Fruit fly (Drosophila melanogaster): ENCODE data around the gene tal-3A.

The tal-3A gene

dm6 chr3R:13831596-13832119, 18.7 kb downstream of the tal-3A start (continued):
- TF ChIP-seq CG18764 (GFP tag; optimal IDR thresholded peaks at IDR 0.05) (no peak), klu (GFP tag; IDR thresholded peaks at IDR 0.05) (no peak), CG9727 (GFP tag; optimal IDR thresholded peaks at IDR 0.05) (no peak), CG18599 (GFP tag; optimal IDR thresholded peaks at IDR 0.05) (no peak), CG14014 (GFP tag; IDR thresholded peaks at IDR 0.05) (peak; percentile 58; the same call in 1 of the 2 replicates), Gug (GFP tag; IDR thresholded peaks at IDR 0.05) (peak; percentile 41; the same call in 1 of the 4 replicates), shn (GFP tag; optimal IDR thresholded peaks at IDR 0.05) (no peak), CG32767 (GFP tag; IDR thresholded peaks at IDR 0.05) (peak; percentile 57; the same call in 1 of the 2 replicates), CG12659 (GFP tag; optimal IDR thresholded peaks at IDR 0.05) (peak; percentile 58), esg (GFP tag; conservative IDR thresholded peaks at IDR 0.05) (no peak; the same call in none of the 2 replicates), emc (GFP tag; optimal IDR thresholded peaks at IDR 0.05) (no peak), Hey (tag; optimal IDR thresholded peaks at IDR 0.05) (no peak), CG10979 (tag; optimal IDR thresholded peaks at IDR 0.05) (peak; percentile 15), Bgb (GFP tag; IDR thresholded peaks at IDR 0.05; ENCODE audit: partially characterized antibody) (no peak), CG8359 (GFP tag; optimal IDR thresholded peaks at IDR 0.05; ENCODE audit: borderline replicate concordance) (no peak), Scr (GFP tag; IDR thresholded peaks at IDR 0.05; ENCODE audit: partially characterized antibody) (no peak), CG30403 (GFP tag; optimal IDR thresholded peaks at IDR 0.05) (peak; percentile 5), NfI (GFP tag; optimal IDR thresholded peaks at IDR 0.05) (peak; percentile 43), CG2129 (GFP tag; IDR thresholded peaks at IDR 0.05; ENCODE audit: partially characterized antibody) (no peak), stwl (tag; optimal IDR thresholded peaks at IDR 0.05) (no peak), Sin3A (optimal IDR thresholded peaks at IDR 0.05) (no peak), MTF-1 (GFP tag; optimal IDR thresholded peaks at IDR 0.05; ENCODE audit: borderline replicate concordance) (no peak), fru (optimal IDR thresholded peaks at IDR 0.05) (no peak), CG5245 (GFP tag; optimal IDR thresholded peaks at IDR 0.05) (no peak), Trl (optimal IDR thresholded peaks at IDR 0.05) (no peak), Trl (GFP tag; optimal IDR thresholded peaks at IDR 0.05) (no peak), Awh (GFP tag; IDR thresholded peaks at IDR 0.05) (peak; percentile 60; the same call in 1 of the 2 replicates), pnt (GFP tag; optimal IDR thresholded peaks at IDR 0.05) (no peak), dpn (GFP tag; optimal IDR thresholded peaks at IDR 0.05) (peak in 1 of 2 experiments; percentile 34), ems (GFP tag; optimal IDR thresholded peaks at IDR 0.05) (peak; percentile 6), prd (optimal IDR thresholded peaks at IDR 0.05) (no peak), prd (GFP tag; IDR thresholded peaks at IDR 0.05) (peak; percentile 59; the same call in 2 of the 3 replicates), yki (optimal IDR thresholded peaks at IDR 0.05) (no peak), CoRest (tag; optimal IDR thresholded peaks at IDR 0.05) (peak; percentile 60), Asciz (GFP tag; optimal IDR thresholded peaks at IDR 0.05) (no peak), Usf (GFP tag; optimal IDR thresholded peaks at IDR 0.05) (no peak), CG7271 (tag; optimal IDR thresholded peaks at IDR 0.05) (no peak), CG12219 (GFP tag; optimal IDR thresholded peaks at IDR 0.05) (no peak), HLH54F (GFP tag; optimal IDR thresholded peaks at IDR 0.05) (no peak), slp2 (GFP tag; optimal IDR thresholded peaks at IDR 0.05) (no peak), CG34224 (GFP tag; IDR thresholded peaks at IDR 0.05; ENCODE audit: partially characterized antibody) (no peak), CG11696 (GFP tag; IDR thresholded peaks at IDR 0.05) (0 out of 2 replicates have a peak, but pooled peaks have one; percentile 37), CG15696 (tag; optimal IDR thresholded peaks at IDR 0.05) (no peak), tx (GFP tag; optimal IDR thresholded peaks at IDR 0.05) (no peak), CG6272 (GFP tag; IDR thresholded peaks at IDR 0.05) (no peak), H15 (GFP tag; IDR thresholded peaks at IDR 0.05) (no peak), Xrp1 (GFP tag; IDR thresholded peaks at IDR 0.05) (peak; percentile 59; the same call in 1 of the 2 replicates), scrt (GFP tag; optimal IDR thresholded peaks at IDR 0.05) (no peak), CG6654 (GFP tag; optimal IDR thresholded peaks at IDR 0.05) (no peak), sisA (GFP tag; IDR thresholded peaks at IDR 0.05) (0 out of 2 replicates have a peak, but pooled peaks have one; percentile 10), amos (GFP tag; IDR thresholded peaks at IDR 0.05; ENCODE audit: partially characterized antibody) (no peak)

Measured in whole organism, embryonic.